Fruit fly (Drosophila melanogaster) Kc167 (cell line): ENCODE data around the gene CG6356.

ENCODE experiments used
- Myc ChIP-seq: fragments of >200 bp; optimal IDR thresholded peaks from 2 replicates; lab custom pipeline; 2017; ENCODE audit warnings: missing external identifiers
- h ChIP-seq: fragments of >200 bp; optimal IDR thresholded peaks from 3 replicates; lab custom pipeline; 2018; ENCODE audit warnings: missing external identifiers
- insv ChIP-seq: fragments of >200 bp; optimal IDR thresholded peaks from 3 replicates; lab custom pipeline; 2018; ENCODE audit warnings: missing external identifiers
- psq ChIP-seq: fragments of >200 bp; optimal IDR thresholded peaks from 2 replicates; lab custom pipeline; 2017; ENCODE audit warnings: missing external identifiers
- ttk ChIP-seq: sonication (Bioruptor generic); optimal IDR thresholded peaks from 2 replicates; lab custom pipeline; 2017; ENCODE audit warnings: missing external identifiers

- TF ChIP-seq psq (no peak), h (no peak), insv (lab: Kevin White, UChicago) (no peak), ttk (lab: Kevin White, UChicago) (no peak), Myc (lab: Kevin White, UChicago) (no peak)
Measured at dm6 chr3R:24267580-24268202, 16.1 kb upstream of the CG6356 start.
